Worm (Caenorhabditis elegans): ENCODE measurements around the gene cwp-4.

- TF ChIP-seq ama-1 (optimal IDR thresholded peaks at IDR 0.05): no peak
- no peak for TF ChIP-seq ceh-36 (tag; optimal IDR thresholded peaks at IDR 0.05)
- no peak for TF ChIP-seq pes-1 (GFP tag; IDR thresholded peaks at IDR 0.05)
- TF ChIP-seq hmbx-1 (tag; optimal IDR thresholded peaks at IDR 0.05): no peak
- TF ChIP-seq hnd-1 (tag; optimal IDR thresholded peaks at IDR 0.05): no peak
- TF ChIP-seq ets-7 (tag; optimal IDR thresholded peaks at IDR 0.05): no peak
- TF ChIP-seq scrt-1 (GFP tag; IDR thresholded peaks at IDR 0.05): no peak
- TF ChIP-seq tbx-37 (GFP tag; conservative IDR thresholded peaks at IDR 0.05): no peak
- no peak for TF ChIP-seq F13C5.2 (tag; optimal IDR thresholded peaks at IDR 0.05)
- no peak for TF ChIP-seq tra-4 (tag; optimal IDR thresholded peaks at IDR 0.05)
- TF ChIP-seq flt-1 (GFP tag; IDR thresholded peaks at IDR 0.05): no peak
- TF ChIP-seq tbx-11 (GFP tag; IDR thresholded peaks at IDR 0.05): no peak
These were observed 45.5 kb downstream of the cwp-4 start, which contains the start of gene unc-46 for ce11 chrV:5098925-5099324.

Measured in whole organism, early embryonic.